Worm (Caenorhabditis elegans) whole organism, L1 larva: ENCODE results near the gene asp-13.

Source experiments
- aly-2 ChIP-seq: fragments of 150-350 bp; optimal IDR thresholded peaks from 2 replicates; lab custom pipeline; 2014; ENCODE audit warnings: missing biosample characterization, missing genetic modification characterization
- ceh-63 ChIP-seq: fragments of 200-800 bp; sonication (Bioruptor generic); optimal IDR thresholded peaks from 2 replicates; lab custom pipeline; 2018; ENCODE audit warnings: mild to moderate bottlenecking, missing genetic modification characterization, missing compliant biosample characterization
- ceh-8 ChIP-seq: fragments of 200-800 bp; sonication (Bioruptor generic); optimal IDR thresholded peaks from 2 replicates; lab custom pipeline; 2018; ENCODE audit warnings: mild to moderate bottlenecking, missing genetic modification characterization, moderate library complexity, missing compliant biosample characterization
- ceh-90 ChIP-seq: sonication (generic microtip); optimal IDR thresholded peaks from 2 replicates; lab custom pipeline; 2016; ENCODE audit warnings: missing genetic modification characterization, missing compliant biosample characterization
- dsc-1 ChIP-seq: sonication (generic microtip); optimal IDR thresholded peaks from 2 replicates; lab custom pipeline; 2016; ENCODE audit warnings: mild to moderate bottlenecking, missing genetic modification characterization, missing compliant biosample characterization
- efl-1 ChIP-seq, 4 experiments: fragments of 150-350 bp; optimal IDR thresholded peaks in 3 of 4; peaks in 1 of 4; 1 replicate in 1 of 4; 2 replicates in 3 of 4; lab custom pipeline; 2014; ENCODE audit warnings: missing biosample characterization in 2 of 4, missing genetic modification characterization in 2 of 4, missing genetic modification reagents in 2 of 4
- efl-3 ChIP-seq: fragments of 200-800 bp; sonication (Bioruptor generic); optimal IDR thresholded peaks from 2 replicates; lab custom pipeline; 2018; ENCODE audit warnings: mild to moderate bottlenecking, missing genetic modification characterization, missing compliant biosample characterization
- elt-2 ChIP-seq: sonication (generic microtip); optimal IDR thresholded peaks from 2 replicates; lab custom pipeline; 2016; ENCODE audit warnings: missing genetic modification characterization, mild to moderate bottlenecking, inconsistent platforms, missing compliant biosample characterization, missing genetic modification reagents
- fkh-4 ChIP-seq: sonication (generic microtip); optimal IDR thresholded peaks from 2 replicates; lab custom pipeline; 2016; ENCODE audit warnings: missing compliant biosample characterization, missing genetic modification characterization, borderline replicate concordance
- fkh-8 ChIP-seq: sonication (generic microtip); optimal IDR thresholded peaks from 2 replicates; lab custom pipeline; 2016; ENCODE audit warnings: mild to moderate bottlenecking, missing genetic modification characterization, missing compliant biosample characterization
- grh-1 ChIP-seq: fragments of 200-800 bp; sonication (Bioruptor generic); IDR thresholded peaks from 2 replicates; pipeline ENCODE4 v1.3.6; 2022; ENCODE audit warnings: missing genetic modification reagents, missing genetic modification characterization, missing compliant biosample characterization
- hpl-2 ChIP-seq: fragments of 150-350 bp; optimal IDR thresholded peaks from 2 replicates; lab custom pipeline; 2014; ENCODE audit warnings: missing biosample characterization, missing genetic modification reagents, missing genetic modification characterization
- irx-1 ChIP-seq: sonication (generic microtip); optimal IDR thresholded peaks from 2 replicates; lab custom pipeline; 2016; ENCODE audit warnings: missing genetic modification characterization, missing compliant biosample characterization
- isw-1 ChIP-seq: fragments of 200-800 bp; sonication (Bioruptor generic); IDR thresholded peaks from 2 replicates; pipeline ENCODE4 v1.3.6; 2022; ENCODE audit warnings: missing genetic modification characterization, missing compliant biosample characterization
- jun-1 ChIP-seq: fragments of 150-350 bp; optimal IDR thresholded peaks from 2 replicates; lab custom pipeline; 2014; ENCODE audit warnings: missing biosample characterization, missing genetic modification reagents, missing genetic modification characterization
- lin-13 ChIP-seq: fragments of 150-350 bp; optimal IDR thresholded peaks from 2 replicates; lab custom pipeline; 2014; ENCODE audit warnings: missing biosample characterization, missing genetic modification reagents, missing genetic modification characterization
- lin-14 ChIP-seq: fragments of 200-800 bp; sonication (Bioruptor generic); optimal IDR thresholded peaks from 2 replicates; lab custom pipeline; 2018; ENCODE audit warnings: mild to moderate bottlenecking, missing genetic modification characterization, moderate library complexity, missing compliant biosample characterization
- lin-15B ChIP-seq: fragments of 150-350 bp; sonication (generic microtip); optimal IDR thresholded peaks from 3 replicates; lab custom pipeline; 2014; ENCODE audit warnings: missing biosample characterization, missing genetic modification characterization
- lin-35 ChIP-seq, 2 experiments: fragments of 150-350 bp; optimal IDR thresholded peaks; 2 replicates each; lab custom pipeline; 2014; ENCODE audit warnings: missing biosample characterization in 2 of 2, missing genetic modification characterization in 2 of 2, missing genetic modification reagents in 2 of 2
- lin-39 ChIP-seq: fragments of 150-350 bp; optimal IDR thresholded peaks from 2 replicates; lab custom pipeline; 2014; ENCODE audit warnings: missing biosample characterization, missing genetic modification reagents, missing genetic modification characterization
- lsy-2 ChIP-seq, 2 experiments: fragments of 150-350 bp; optimal IDR thresholded peaks; 2 replicates each; lab custom pipeline; 2014; ENCODE audit warnings: missing biosample characterization in 2 of 2, missing genetic modification characterization in 2 of 2
- mab-9 ChIP-seq: fragments of 200-800 bp; sonication (Bioruptor generic); IDR thresholded peaks from 2 replicates; pipeline ENCODE4 v1.3.6; 2022; ENCODE audit warnings: missing genetic modification reagents, missing genetic modification characterization, missing compliant biosample characterization
- mdl-1 ChIP-seq, 2 experiments: fragments of 150-350 bp; optimal IDR thresholded peaks; 2 replicates each; lab custom pipeline; 2014 to 2017; ENCODE audit warnings: missing biosample characterization in 2 of 2, missing genetic modification characterization in 2 of 2, inconsistent platforms in 1 of 2
- mep-1 ChIP-seq: fragments of 150-350 bp; optimal IDR thresholded peaks from 2 replicates; lab custom pipeline; 2014; ENCODE audit warnings: missing biosample characterization, missing genetic modification characterization
- nhr-28 ChIP-seq: fragments of 150-350 bp; optimal IDR thresholded peaks from 2 replicates; lab custom pipeline; 2014; ENCODE audit warnings: missing biosample characterization, missing genetic modification characterization
- nhr-71 ChIP-seq: sonication (generic microtip); optimal IDR thresholded peaks from 2 replicates; lab custom pipeline; 2016; ENCODE audit warnings: mild to moderate bottlenecking, missing genetic modification characterization, moderate library complexity, missing compliant biosample characterization
- nhr-84 ChIP-seq: sonication (generic microtip); optimal IDR thresholded peaks from 2 replicates; lab custom pipeline; 2017; ENCODE audit warnings: missing biosample characterization, missing genetic modification characterization
- nhr-85 ChIP-seq: sonication (generic microtip); peaks from one replicate; lab custom pipeline; 2016; ENCODE audit warnings: missing genetic modification characterization, inconsistent platforms, missing compliant biosample characterization
- pax-3 ChIP-seq: fragments of 200-800 bp; sonication (Bioruptor generic); optimal IDR thresholded peaks from 2 replicates; lab custom pipeline; 2018; ENCODE audit warnings: mild to moderate bottlenecking, missing genetic modification characterization, moderate library complexity, missing compliant biosample characterization
- snu-23 ChIP-seq: sonication (generic microtip); optimal IDR thresholded peaks from 2 replicates; lab custom pipeline; 2016; ENCODE audit warnings: missing genetic modification characterization, missing compliant biosample characterization
- sox-4 ChIP-seq: sonication (generic microtip); optimal IDR thresholded peaks from 2 replicates; lab custom pipeline; 2016; ENCODE audit warnings: missing genetic modification characterization, missing compliant biosample characterization
- sptf-1 ChIP-seq: fragments of 150-350 bp; optimal IDR thresholded peaks from 2 replicates; lab custom pipeline; 2014; ENCODE audit warnings: missing biosample characterization, missing genetic modification characterization
- swsn-7 ChIP-seq: sonication (generic microtip); optimal IDR thresholded peaks from 2 replicates; lab custom pipeline; 2016; ENCODE audit warnings: missing genetic modification characterization, missing compliant biosample characterization
- tbx-2 ChIP-seq: sonication (generic microtip); optimal IDR thresholded peaks from 2 replicates; lab custom pipeline; 2016; ENCODE audit warnings: missing genetic modification characterization, missing compliant biosample characterization
- tlp-1 ChIP-seq: fragments of 150-350 bp; optimal IDR thresholded peaks from 2 replicates; lab custom pipeline; 2014; ENCODE audit warnings: missing biosample characterization, missing genetic modification characterization
- unc-130 ChIP-seq: fragments of 150-350 bp; optimal IDR thresholded peaks from 2 replicates; lab custom pipeline; 2017; ENCODE audit warnings: missing biosample characterization, missing genetic modification characterization, inconsistent platforms
- xbp-1 ChIP-seq: sonication (generic microtip); optimal IDR thresholded peaks from 2 replicates; lab custom pipeline; 2016; ENCODE audit warnings: missing genetic modification characterization, missing compliant biosample characterization
- zip-4 ChIP-seq: fragments of 200-800 bp; sonication (Bioruptor generic); optimal IDR thresholded peaks from 2 replicates; lab custom pipeline; 2018; ENCODE audit warnings: mild to moderate bottlenecking, missing genetic modification characterization, moderate library complexity, missing compliant biosample characterization
- ztf-11 ChIP-seq, 2 experiments: sonication (generic microtip); optimal IDR thresholded peaks; 2 replicates each; lab custom pipeline; 2016 to 2017; ENCODE audit warnings: missing genetic modification characterization in 2 of 2, missing biosample characterization in 1 of 2, missing compliant biosample characterization in 1 of 2
- ztf-4 ChIP-seq: fragments of 150-350 bp; optimal IDR thresholded peaks from 2 replicates; lab custom pipeline; 2014; ENCODE audit warnings: missing biosample characterization, missing genetic modification characterization

asp-13 gene

ce11 chrV:8643093-8643492, at the start of gene asp-13:
TSS of gene asp-13 (minus strand) at chrV:8643193.
- TF ChIP-seq lsy-2 (tag; optimal IDR thresholded peaks at IDR 0.05; lab: Kevin White, UChicago) (no peak), swsn-7 (tag; lab: Kevin White, UChicago) (no peak), zip-4 (no peak), elt-2 (tag; lab: Kevin White, UChicago) (peak; percentile 22)

ce11 chrV:8687707-8688106, 44.7 kb upstream of the asp-13 start, which contains the start of gene ZC190.8:
TSS of gene ZC190.8 (minus strand) at chrV:8687807.
- TF ChIP-seq ztf-4 (no peak), aly-2 (no peak)
- TF ChIP-seq, all 84 proteins: peak for 0

ce11 chrV:8686764-8687163, 43.8 kb upstream of the asp-13 start, which contains the start of gene ZC190.7:
TSS of gene ZC190.7 (minus strand) at chrV:8686864.
- TF ChIP-seq ztf-4: no peak
- no peak for TF ChIP-seq nhr-84 (tag; lab: Kevin White, UChicago)
- no peak for TF ChIP-seq lin-14 (GFP tag; lab: Kevin White, UChicago)
- TF ChIP-seq nhr-85: no peak
- TF ChIP-seq mep-1: no peak
- TF ChIP-seq nhr-28 (tag; lab: Kevin White, UChicago): no peak
- TF ChIP-seq xbp-1 (tag; lab: Kevin White, UChicago): no peak
- no peak for TF ChIP-seq tlp-1 (tag; lab: Kevin White, UChicago)
- no peak for TF ChIP-seq irx-1 (tag; lab: Kevin White, UChicago)
- no peak for TF ChIP-seq elt-2 (tag; lab: Kevin White, UChicago)
- TF ChIP-seq nhr-71 (tag; lab: Kevin White, UChicago): no peak
- TF ChIP-seq lin-39 (tag; lab: Kevin White, UChicago): no peak
- TF ChIP-seq snu-23 (GFP tag; lab: Kevin White, UChicago): no peak
- TF ChIP-seq efl-3 (GFP tag; lab: Kevin White, UChicago): no peak
- no peak for TF ChIP-seq mab-9 (GFP tag; lab: Robert Waterston, UW)

- TF ChIP-seq fkh-4 (tag; lab: Kevin White, UChicago): peak; percentile 67
- TF ChIP-seq dsc-1 (tag; lab: Kevin White, UChicago): peak; percentile 76
- no peak for TF ChIP-seq lsy-2 (tag; optimal IDR thresholded peaks at IDR 0.05; lab: Kevin White, UChicago)
Observed at ce11 chrV:8683787-8684186, 40.8 kb upstream of the asp-13 start.

- TF ChIP-seq dsc-1 (tag; lab: Kevin White, UChicago): no peak
- no peak for TF ChIP-seq pax-3 (tag; lab: Kevin White, UChicago)
- peak; percentile 61 for TF ChIP-seq elt-2 (tag; lab: Kevin White, UChicago)
- TF ChIP-seq lin-35 (GFP tag; optimal IDR thresholded peaks at IDR 0.05; lab: Kevin White, UChicago): peak in 1 of 2 experiments; percentile 25
- no peak for TF ChIP-seq lin-15B (tag; lab: Kevin White, UChicago)
- TF ChIP-seq isw-1 (GFP tag; lab: Robert Waterston, UW): no peak
- TF ChIP-seq efl-1 (optimal IDR thresholded peaks at IDR 0.05; lab: Kevin White, UChicago): no peak
- peak in 1 of 2 experiments; percentile 81 for TF ChIP-seq efl-1 (GFP tag; optimal IDR thresholded peaks at IDR 0.05 in 1 of 2; lab: Kevin White, UChicago)
- no peak for TF ChIP-seq sox-4 (tag; lab: Kevin White, UChicago)
- TF ChIP-seq xbp-1 (tag; lab: Kevin White, UChicago): no peak
- no peak for TF ChIP-seq ceh-63 (GFP tag; lab: Kevin White, UChicago)
- no peak for TF ChIP-seq tlp-1 (tag; lab: Kevin White, UChicago)
- no peak for TF ChIP-seq lin-13 (GFP tag; lab: Kevin White, UChicago)
- no peak for TF ChIP-seq grh-1 (GFP tag; lab: Robert Waterston, UW)
- peak in 1 of 2 experiments; percentile 28 for TF ChIP-seq mdl-1 (tag; optimal IDR thresholded peaks at IDR 0.05; lab: Kevin White, UChicago)
Observed at ce11 chrV:8682719-8683118, 39.7 kb upstream of the asp-13 start, which contains the start of gene cln-3.3. TSS of gene cln-3.3 (plus strand) at chrV:8683052.

- TF ChIP-seq unc-130: no peak
- no peak for TF ChIP-seq hpl-2 (GFP tag; lab: Kevin White, UChicago)
- no peak for TF ChIP-seq tbx-2 (tag; lab: Kevin White, UChicago)
- TF ChIP-seq nhr-71 (tag; lab: Kevin White, UChicago): peak; percentile 16
- no peak for TF ChIP-seq nhr-84 (tag; lab: Kevin White, UChicago)
- no peak for TF ChIP-seq sptf-1 (tag; lab: Kevin White, UChicago)
- TF ChIP-seq ztf-11 (tag; optimal IDR thresholded peaks at IDR 0.05; lab: Kevin White, UChicago): no peak
- TF ChIP-seq jun-1 (tag; lab: Kevin White, UChicago): no peak
- no peak for TF ChIP-seq mab-9 (GFP tag; lab: Robert Waterston, UW)
- TF ChIP-seq fkh-8 (tag; lab: Kevin White, UChicago): no peak
- no peak for TF ChIP-seq ceh-90 (tag; lab: Kevin White, UChicago)
- peak; percentile 90 for TF ChIP-seq ceh-8 (GFP tag; lab: Kevin White, UChicago)
Observed at ce11 chrV:8681050-8681449, 38.1 kb upstream of the asp-13 start, which contains the start of gene ZC190.2. TSS of gene ZC190.2 (plus strand) at chrV:8681350.
